Worm (Caenorhabditis elegans) whole organism, L2 larva: ENCODE results near the gene mig-2.
A peak's percentile ranks its signal among the peaks of the same experiment; 100 is the strongest.

Experiments
- R02D3.7 ChIP-seq: fragments of 150-350 bp; optimal IDR thresholded peaks from 2 replicates; lab custom pipeline; 2014; ENCODE audit warnings: missing biosample characterization, missing genetic modification characterization
- Y55F3AM.14 ChIP-seq: fragments of 200-800 bp; sonication (Bioruptor generic); optimal IDR thresholded peaks from 2 replicates; lab custom pipeline; 2018; ENCODE audit warnings: mild to moderate bottlenecking, missing genetic modification characterization, missing compliant biosample characterization
- ZK546.5 ChIP-seq: sonication (generic microtip); optimal IDR thresholded peaks from 2 replicates; lab custom pipeline; 2017; ENCODE audit warnings: missing biosample characterization, missing genetic modification characterization
- aly-2 ChIP-seq: fragments of 150-350 bp; optimal IDR thresholded peaks from 2 replicates; lab custom pipeline; 2014; ENCODE audit warnings: missing biosample characterization, missing genetic modification characterization
- blmp-1 ChIP-seq: sonication (generic microtip); optimal IDR thresholded peaks from 2 replicates; lab custom pipeline; 2017; ENCODE audit warnings: missing genetic modification characterization, mild to moderate bottlenecking, missing compliant biosample characterization, antibody characterized with exemption, moderate library complexity; ENCODE audit not compliant: insufficient read depth
- ceh-16 ChIP-seq: fragments of 150-350 bp; optimal IDR thresholded peaks from 2 replicates; lab custom pipeline; 2014; ENCODE audit warnings: missing biosample characterization, missing genetic modification characterization
- ceh-82 ChIP-seq: fragments of 150-350 bp; optimal IDR thresholded peaks from 2 replicates; lab custom pipeline; 2014; ENCODE audit warnings: missing biosample characterization, missing genetic modification characterization
- crh-2 ChIP-seq: sonication (generic microtip); optimal IDR thresholded peaks from 2 replicates; lab custom pipeline; 2017; ENCODE audit warnings: missing biosample characterization, missing genetic modification characterization
- elt-1 ChIP-seq: fragments of 150-350 bp; optimal IDR thresholded peaks from 2 replicates; lab custom pipeline; 2014; ENCODE audit warnings: missing biosample characterization, missing genetic modification characterization
- fos-1 ChIP-seq: fragments of 150-350 bp; optimal IDR thresholded peaks from 2 replicates; lab custom pipeline; 2014; ENCODE audit warnings: missing biosample characterization, missing genetic modification characterization
- gmeb-1 ChIP-seq: fragments of 150-350 bp; optimal IDR thresholded peaks from 2 replicates; lab custom pipeline; 2014; ENCODE audit warnings: missing biosample characterization, missing genetic modification characterization
- lin-11 ChIP-seq: fragments of 150-350 bp; sonication (generic microtip); optimal IDR thresholded peaks from 2 replicates; lab custom pipeline; 2014; ENCODE audit warnings: missing biosample characterization, missing genetic modification characterization, inconsistent platforms, mixed read lengths
- lin-13 ChIP-seq: fragments of 150-350 bp; optimal IDR thresholded peaks from 2 replicates; lab custom pipeline; 2014; ENCODE audit warnings: missing biosample characterization, missing genetic modification reagents, missing genetic modification characterization
- lin-39 ChIP-seq: fragments of 150-350 bp; optimal IDR thresholded peaks from 2 replicates; lab custom pipeline; 2014; ENCODE audit warnings: missing biosample characterization, missing genetic modification reagents, missing genetic modification characterization
- lsy-2 ChIP-seq, 2 experiments: fragments of 150-350 bp in 1 of 2; sonication (generic microtip) in 1 of 2; optimal IDR thresholded peaks; 2 replicates each; lab custom pipeline; 2014 to 2017; ENCODE audit warnings: missing biosample characterization in 2 of 2, missing genetic modification characterization in 2 of 2
- mab-5 ChIP-seq: fragments of 150-350 bp; optimal IDR thresholded peaks from 2 replicates; lab custom pipeline; 2014; ENCODE audit warnings: missing biosample characterization, missing genetic modification characterization
- mbf-1 ChIP-seq: sonication (generic microtip); optimal IDR thresholded peaks from 2 replicates; lab custom pipeline; 2017; ENCODE audit warnings: missing biosample characterization, missing genetic modification characterization
- mdl-1 ChIP-seq, 2 experiments: fragments of 150-350 bp in 1 of 2; sonication (generic microtip) in 1 of 2; optimal IDR thresholded peaks; 2 replicates each; lab custom pipeline; 2017; ENCODE audit warnings: missing biosample characterization in 2 of 2, missing genetic modification characterization in 2 of 2
- nhr-10 ChIP-seq: sonication (generic microtip); optimal IDR thresholded peaks from 2 replicates; lab custom pipeline; 2017; ENCODE audit warnings: missing biosample characterization, missing genetic modification characterization
- nhr-12 ChIP-seq: fragments of 150-350 bp; optimal IDR thresholded peaks from 2 replicates; lab custom pipeline; 2014; ENCODE audit warnings: missing biosample characterization, missing genetic modification characterization
- nhr-23 ChIP-seq: fragments of 150-350 bp; optimal IDR thresholded peaks from 2 replicates; lab custom pipeline; 2014; ENCODE audit warnings: missing biosample characterization, missing genetic modification reagents, missing genetic modification characterization
- nhr-237 ChIP-seq: fragments of 150-350 bp; optimal IDR thresholded peaks from 2 replicates; lab custom pipeline; 2014; ENCODE audit warnings: missing biosample characterization, missing genetic modification characterization
- nhr-25 ChIP-seq: fragments of 150-350 bp; sonication (generic microtip); optimal IDR thresholded peaks from 3 replicates; lab custom pipeline; 2014; ENCODE audit warnings: missing biosample characterization, missing genetic modification characterization
- nhr-6 ChIP-seq: fragments of 150-350 bp; optimal IDR thresholded peaks from 2 replicates; lab custom pipeline; 2014; ENCODE audit warnings: missing biosample characterization, missing genetic modification characterization
- nhr-77 ChIP-seq: fragments of 150-350 bp; optimal IDR thresholded peaks from 2 replicates; lab custom pipeline; 2014; ENCODE audit warnings: missing biosample characterization, missing genetic modification characterization
- peb-1 ChIP-seq: fragments of 150-350 bp; optimal IDR thresholded peaks from 2 replicates; lab custom pipeline; 2014; ENCODE audit warnings: missing biosample characterization, missing genetic modification characterization
- sem-4 ChIP-seq: fragments of 150-350 bp; optimal IDR thresholded peaks from 2 replicates; lab custom pipeline; 2014; ENCODE audit warnings: missing biosample characterization, missing genetic modification reagents, missing genetic modification characterization
- sma-9 ChIP-seq, 2 experiments: fragments of 150-350 bp in 1 of 2; sonication (generic microtip) in 1 of 2; optimal IDR thresholded peaks; 2 replicates each; lab custom pipeline; 2014 to 2016; ENCODE audit warnings: missing genetic modification characterization in 2 of 2, mild to moderate bottlenecking in 1 of 2, missing biosample characterization in 1 of 2, missing compliant biosample characterization in 1 of 2, missing genetic modification reagents in 1 of 2, moderate library complexity in 1 of 2
- snpc-4 ChIP-seq: fragments of 150-350 bp; optimal IDR thresholded peaks from 2 replicates; lab custom pipeline; 2014; ENCODE audit warnings: missing biosample characterization, missing genetic modification characterization
- unc-39 ChIP-seq: fragments of 150-350 bp; optimal IDR thresholded peaks from 2 replicates; lab custom pipeline; 2014; ENCODE audit warnings: missing biosample characterization, missing genetic modification characterization
- unc-62 ChIP-seq: fragments of 150-350 bp; optimal IDR thresholded peaks from 2 replicates; lab custom pipeline; 2014; ENCODE audit warnings: missing biosample characterization, missing genetic modification reagents, missing genetic modification characterization
- zag-1 ChIP-seq: fragments of 150-350 bp; optimal IDR thresholded peaks from 2 replicates; lab custom pipeline; 2014; ENCODE audit warnings: missing biosample characterization, missing genetic modification characterization
- ztf-1 ChIP-seq: fragments of 200-800 bp; sonication (Bioruptor generic); conservative IDR thresholded peaks from 2 replicates; pipeline ENCODE4 v1.3.6; 2022; ENCODE audit warnings: missing genetic modification characterization, missing compliant biosample characterization

mig-2 gene

DNA sequence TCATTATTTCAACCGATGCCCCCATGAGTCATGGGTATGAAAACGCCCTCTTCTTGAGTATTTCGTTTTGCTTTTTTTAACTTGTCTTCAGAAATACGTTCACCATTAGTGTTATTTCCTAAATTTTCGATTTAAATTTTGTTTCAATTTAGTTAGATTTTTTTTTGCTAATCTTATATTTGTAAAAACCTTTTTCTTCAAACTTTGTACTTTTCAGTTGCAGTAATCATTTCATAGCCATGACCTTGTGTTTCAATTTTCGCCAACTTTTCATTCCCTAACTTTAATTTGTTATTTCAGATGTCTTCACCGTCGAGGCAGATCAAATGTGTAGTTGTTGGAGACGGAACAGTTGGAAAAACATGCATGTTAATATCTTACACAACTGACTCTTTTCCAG is at the start of gene mig-2:
Gene mig-2, plus strand, starts transcription at position 301 of the 400 bp plus-strand sequence.
- TF ChIP-seq lin-13 (GFP tag; lab: Kevin White, UChicago), result no peak
- TF ChIP-seq crh-2, result no peak
- no peak for TF ChIP-seq lsy-2 (tag; optimal IDR thresholded peaks at IDR 0.05; lab: Kevin White, UChicago)
- TF ChIP-seq mbf-1 (tag; lab: Kevin White, UChicago), result no peak
- TF ChIP-seq aly-2 (tag; lab: Kevin White, UChicago), result no peak
- no peak for TF ChIP-seq peb-1 (tag; lab: Kevin White, UChicago)
- TF ChIP-seq lin-39, result no peak
- no peak for TF ChIP-seq Y55F3AM.14 (GFP tag; lab: Kevin White, UChicago)

DNA sequence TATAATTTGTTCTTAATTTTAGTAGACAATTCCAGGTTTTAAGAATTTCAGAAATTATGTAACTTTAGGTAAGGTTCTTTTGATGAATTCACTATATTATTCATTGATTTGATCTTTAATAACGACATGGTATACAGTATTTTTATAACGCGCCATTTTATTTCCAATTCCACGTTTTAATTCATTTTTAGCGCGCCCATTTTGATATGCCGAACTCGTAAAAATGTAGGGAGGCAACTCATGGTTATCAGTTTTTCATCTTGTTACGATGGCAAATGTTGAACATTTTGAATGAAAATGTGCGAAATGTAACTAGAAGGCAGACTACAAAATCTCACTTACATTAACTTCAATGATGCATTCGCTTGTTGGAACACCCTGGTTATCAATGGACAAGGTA is 49.5 kb upstream of the mig-2 start:
- TF ChIP-seq snpc-4 (tag; lab: Kevin White, UChicago) (no peak), gmeb-1 (tag; lab: Kevin White, UChicago) (no peak), crh-2 (peak; percentile 24), fos-1 (tag; lab: Kevin White, UChicago) (peak; percentile 52), ztf-1 (GFP tag; lab: Robert Waterston, UW) (no peak), nhr-12 (tag; lab: Kevin White, UChicago) (no peak)

- TF ChIP-seq nhr-6, result no peak
- TF ChIP-seq nhr-25 (tag; lab: Kevin White, UChicago), result no peak
- no peak for TF ChIP-seq ztf-1 (GFP tag; lab: Robert Waterston, UW)
- peak; percentile 55 for TF ChIP-seq fos-1 (tag; lab: Kevin White, UChicago)
- no peak for TF ChIP-seq sma-9 (GFP tag; optimal IDR thresholded peaks at IDR 0.05; lab: Kevin White, UChicago)
- no peak for TF ChIP-seq sma-9 (tag; optimal IDR thresholded peaks at IDR 0.05; lab: Kevin White, UChicago)
- no peak for TF ChIP-seq nhr-12 (tag; lab: Kevin White, UChicago)
- TF ChIP-seq mdl-1 (tag; optimal IDR thresholded peaks at IDR 0.05; lab: Kevin White, UChicago), result no peak
These were observed 48.7 kb upstream of the mig-2 start, which contains the start of gene T25C12.3 for ce11 chrX:11499738-11500137. T25C12.3 (minus strand) TSS chrX:11499999.

DNA sequence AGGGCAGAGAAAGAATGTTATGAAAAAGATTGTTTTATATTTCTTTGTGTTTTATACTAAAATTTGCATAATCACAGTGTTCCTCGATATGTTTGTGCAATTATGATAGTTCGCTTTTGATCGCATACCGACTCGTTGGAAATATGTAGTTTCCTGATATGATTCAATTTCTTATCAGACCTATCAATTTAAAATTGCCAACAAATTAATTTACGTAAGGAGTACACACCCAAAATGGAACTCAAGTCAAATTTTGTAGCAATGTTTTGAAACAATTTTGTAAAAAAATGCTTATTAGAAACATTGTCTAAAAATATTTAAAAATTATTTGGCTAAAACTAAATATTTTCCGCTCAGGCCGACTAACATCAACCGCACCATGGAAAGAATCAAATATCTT is 47.8 kb upstream of the mig-2 start:
- TF ChIP-seq unc-39 (tag; lab: Kevin White, UChicago) (no peak), fos-1 (tag; lab: Kevin White, UChicago) (peak; percentile 79), ceh-82 (no peak), nhr-77 (tag; lab: Kevin White, UChicago) (no peak), nhr-10 (tag; lab: Kevin White, UChicago) (no peak), nhr-25 (tag; lab: Kevin White, UChicago) (no peak), unc-62 (no peak), lin-11 (tag; lab: Kevin White, UChicago) (no peak), crh-2 (peak; percentile 34), R02D3.7 (no peak), sma-9 (GFP tag; optimal IDR thresholded peaks at IDR 0.05; lab: Kevin White, UChicago) (no peak), sma-9 (tag; optimal IDR thresholded peaks at IDR 0.05; lab: Kevin White, UChicago) (no peak), ceh-16 (no peak), peb-1 (tag; lab: Kevin White, UChicago) (no peak)
- TF ChIP-seq, all 48 proteins: peak for 2

DNA sequence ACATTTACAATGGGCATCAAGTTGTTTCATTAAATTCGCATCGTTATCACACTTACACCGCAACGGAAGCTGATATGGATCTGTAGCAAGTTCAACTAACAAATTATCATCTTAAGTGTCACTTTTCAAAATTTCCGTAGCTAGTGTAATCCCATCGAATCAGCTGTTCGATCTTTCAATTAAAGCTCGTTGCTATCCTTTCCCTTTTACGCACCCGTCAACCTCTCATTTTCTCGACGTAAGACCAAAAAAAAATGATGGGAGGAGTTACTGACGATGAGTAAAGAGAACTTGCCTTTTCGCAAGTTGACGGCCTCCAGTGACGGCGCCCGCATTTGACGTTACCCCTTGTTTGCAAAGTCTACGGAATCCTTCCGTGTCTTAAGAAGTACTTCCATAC is 46.4 kb upstream of the mig-2 start, which contains the start of gene F29G6.1:
Gene F29G6.1, plus strand, starts transcription at position 301 of the 400 bp plus-strand sequence.
- TF ChIP-seq gmeb-1 (tag; lab: Kevin White, UChicago), result no peak

ce11 chrX:11507836-11508235 is 40.6 kb upstream of the mig-2 start:
- TF ChIP-seq crh-2 (no peak), sem-4 (tag; lab: Kevin White, UChicago) (no peak), blmp-1 (tag; lab: Kevin White, UChicago) (no peak), fos-1 (tag; lab: Kevin White, UChicago) (no peak), elt-1 (tag; lab: Kevin White, UChicago) (no peak), mdl-1 (tag; optimal IDR thresholded peaks at IDR 0.05; lab: Kevin White, UChicago) (no peak), nhr-25 (tag; lab: Kevin White, UChicago) (no peak), R02D3.7 (no peak)

ce11 chrX:11509547-11509946 is 38.9 kb upstream of the mig-2 start:
- TF ChIP-seq nhr-237 (tag; lab: Kevin White, UChicago), result no peak
- no peak for TF ChIP-seq nhr-77 (tag; lab: Kevin White, UChicago)
- TF ChIP-seq nhr-23 (tag; lab: Kevin White, UChicago), result no peak
- TF ChIP-seq unc-62, result no peak
- TF ChIP-seq snpc-4 (tag; lab: Kevin White, UChicago), result no peak
- no peak for TF ChIP-seq zag-1 (tag; lab: Kevin White, UChicago)
- TF ChIP-seq Y55F3AM.14 (GFP tag; lab: Kevin White, UChicago), result no peak
- TF ChIP-seq crh-2, result peak; percentile 47
- TF ChIP-seq nhr-6, result no peak
- TF ChIP-seq ZK546.5 (tag; lab: Kevin White, UChicago), result no peak
- TF ChIP-seq mab-5 (tag; lab: Kevin White, UChicago), result no peak
- peak; percentile 95 for TF ChIP-seq fos-1 (tag; lab: Kevin White, UChicago)
